Fruit fly (Drosophila melanogaster): ENCODE results near the gene Syx16.

DNA sequence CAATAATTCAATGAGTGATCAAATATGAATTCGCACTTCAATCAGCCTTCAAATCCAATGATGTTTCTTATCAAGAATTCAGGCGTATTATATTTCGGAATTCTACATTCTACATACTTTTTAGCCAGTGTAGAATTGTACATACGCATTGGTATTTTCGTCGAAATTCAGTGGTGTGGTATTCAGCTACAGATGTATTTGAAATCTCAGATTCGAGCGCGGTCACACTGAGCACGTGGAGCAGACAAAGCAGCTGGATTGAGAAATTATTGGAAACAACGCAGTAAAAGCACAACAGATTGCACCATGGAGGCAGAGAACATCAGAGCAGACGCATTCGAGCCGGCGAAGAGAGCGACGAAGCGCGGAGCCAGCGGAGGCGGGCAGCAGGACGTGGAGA lies 2.3 kb downstream of the Syx16 start:
- no peak for TF ChIP-seq CG8478 (optimal IDR thresholded peaks at IDR 0.05)
- peak; percentile 26 to 53 for TF ChIP-seq CTCF (optimal IDR thresholded peaks at IDR 0.05)
